Fruit fly (Drosophila melanogaster): Measurements from ENCODE around the gene Sidpn.

- TF ChIP-seq achi (GFP tag; optimal IDR thresholded peaks at IDR 0.05) (no peak), CG6808 (GFP tag; optimal IDR thresholded peaks at IDR 0.05) (no peak), CG6854 (GFP tag; optimal IDR thresholded peaks at IDR 0.05) (no peak), Sox102F (GFP tag; optimal IDR thresholded peaks at IDR 0.05) (no peak), spab (GFP tag; optimal IDR thresholded peaks at IDR 0.05) (no peak), ss (GFP tag; optimal IDR thresholded peaks at IDR 0.05) (no peak), CG8319 (GFP tag; optimal IDR thresholded peaks at IDR 0.05) (no peak), dsx (GFP tag; optimal IDR thresholded peaks at IDR 0.05; ENCODE audit: poor library complexity, severe bottlenecking) (no peak), Eip93F (GFP tag; optimal IDR thresholded peaks at IDR 0.05) (no peak), CG1621 (tag; optimal IDR thresholded peaks at IDR 0.05) (no peak), CG34406 (GFP tag; optimal IDR thresholded peaks at IDR 0.05) (no peak), Met (GFP tag; optimal IDR thresholded peaks at IDR 0.05) (no peak), dac (GFP tag; optimal IDR thresholded peaks at IDR 0.05) (no peak), CG10631 (GFP tag; optimal IDR thresholded peaks at IDR 0.05) (no peak)
These were observed 14.1 kb downstream of the Sidpn start, which contains the start of gene Catsup for dm6 chr2L:19041590-19041989.

Measured in whole organism, prepupa.